Fruit fly (Drosophila melanogaster): Measurements from ENCODE around the gene CG4880.

DNA sequence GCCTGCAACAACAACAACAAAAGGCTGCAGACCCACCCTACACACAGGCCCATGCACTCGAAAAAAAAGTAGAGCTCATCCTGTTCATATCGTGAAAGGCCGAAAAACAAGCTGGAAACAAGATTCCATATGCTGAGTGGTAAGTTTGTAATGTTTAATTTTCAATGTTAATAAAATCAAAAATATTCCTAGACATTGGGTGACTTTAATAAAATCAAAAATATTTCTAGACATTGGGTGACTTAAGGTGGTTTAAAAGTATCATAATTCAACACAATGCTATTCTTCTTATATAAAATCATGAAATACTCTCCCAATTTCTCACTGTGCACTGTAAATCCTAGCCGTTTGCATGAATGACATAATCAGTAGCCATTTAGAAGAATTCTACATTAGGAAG is 6.6 kb upstream of the CG4880 start:
- TF ChIP-seq N (GFP tag; optimal IDR thresholded peaks at IDR 0.05): no peak
- TF ChIP-seq rgr (GFP tag; optimal IDR thresholded peaks at IDR 0.05): no peak
- TF ChIP-seq pan (optimal IDR thresholded peaks at IDR 0.05): no peak
- no peak for TF ChIP-seq CrebA (GFP tag; optimal IDR thresholded peaks at IDR 0.05; ENCODE audit: borderline replicate concordance)

Data from whole organism, wandering third instar larva.